Fruit fly (Drosophila melanogaster): Measurements from ENCODE around the gene msd5.

Gene msd5

DNA sequence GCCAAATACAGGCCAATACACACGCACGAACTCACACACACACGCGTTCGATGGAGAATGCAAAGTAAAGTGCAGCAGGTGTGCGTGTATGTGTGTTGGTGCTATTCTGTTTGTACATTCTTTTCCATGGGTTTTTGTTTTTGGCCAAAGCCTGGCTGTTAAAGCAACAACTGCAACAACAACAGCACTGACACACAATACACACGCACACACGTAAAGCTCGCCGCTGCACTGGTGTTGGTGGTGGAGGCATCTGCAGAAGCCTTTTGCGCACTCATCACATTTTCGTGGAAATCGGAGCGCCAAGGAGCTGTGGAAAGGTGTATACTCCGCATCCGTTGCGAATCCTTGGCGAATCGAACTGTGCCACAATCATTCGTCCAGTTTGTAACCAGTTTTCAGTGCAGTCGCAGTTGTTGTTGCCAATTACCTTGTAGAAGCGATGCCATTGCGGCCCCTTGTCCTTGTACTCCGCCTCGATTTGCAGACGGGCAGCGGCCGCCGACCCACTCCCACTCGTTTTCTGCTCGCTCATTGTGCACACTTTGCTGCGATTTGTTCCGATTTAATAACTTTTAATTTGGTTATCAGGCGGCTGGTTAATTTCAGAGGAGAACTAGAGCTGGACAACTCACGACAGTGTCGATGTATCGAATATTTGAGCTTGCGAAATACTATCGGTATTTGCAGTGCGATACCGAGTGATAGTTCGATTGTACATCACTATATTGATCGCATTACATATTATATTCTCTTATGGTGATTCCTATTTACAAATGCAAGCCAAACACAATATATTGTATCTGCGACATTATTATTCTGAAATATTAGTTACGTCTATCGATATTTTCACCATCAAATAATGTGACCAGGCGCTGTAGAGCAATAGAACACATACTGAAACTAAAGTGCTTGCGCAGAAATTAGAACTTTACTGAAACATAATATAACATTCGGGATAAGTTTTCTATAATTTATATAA lies 17.3 kb upstream of the msd5 start (continued):
- TF ChIP-seq CG18011 (GFP tag; optimal IDR thresholded peaks at IDR 0.05) (no peak), NFAT (GFP tag; IDR thresholded peaks at IDR 0.05) (no peak), HLH3B (GFP tag; IDR thresholded peaks at IDR 0.05) (no peak), Jarid2 (GFP tag; optimal IDR thresholded peaks at IDR 0.05) (no peak), HLH4C (GFP tag; IDR thresholded peaks at IDR 0.05; ENCODE audit: partially characterized antibody) (peak; percentile 97), CG34376 (GFP tag; optimal IDR thresholded peaks at IDR 0.05) (no peak), otp (GFP tag; IDR thresholded peaks at IDR 0.05) (peak; percentile 10; the same call in 1 of the 3 replicates), amos (GFP tag; IDR thresholded peaks at IDR 0.05; ENCODE audit: partially characterized antibody) (peak; percentile 99), zen2 (GFP tag; IDR thresholded peaks at IDR 0.05; ENCODE audit: partially characterized antibody) (peak; percentile 98), CG14667 (GFP tag; IDR thresholded peaks at IDR 0.05) (no peak), CG42726 (GFP tag; IDR thresholded peaks at IDR 0.05; ENCODE audit: partially characterized antibody) (peak; percentile 95), sisA (GFP tag; IDR thresholded peaks at IDR 0.05) (no peak; the same call in 1 of the 2 replicates), row (GFP tag; IDR thresholded peaks at IDR 0.05) (peak; percentile 70), cas (GFP tag; IDR thresholded peaks at IDR 0.05) (no peak), CG17568 (GFP tag; optimal IDR thresholded peaks at IDR 0.05) (no peak), run (tag; optimal IDR thresholded peaks at IDR 0.05) (no peak), CG5180 (GFP tag; optimal IDR thresholded peaks at IDR 0.05) (no peak), slp2 (GFP tag; optimal IDR thresholded peaks at IDR 0.05) (peak; percentile 7), bbx (GFP tag; IDR thresholded peaks at IDR 0.05; ENCODE audit: partially characterized antibody) (peak; percentile 97), ap (GFP tag; IDR thresholded peaks at IDR 0.05) (no peak), sr (GFP tag; IDR thresholded peaks at IDR 0.05) (no peak), CG3995 (GFP tag; optimal IDR thresholded peaks at IDR 0.05) (peak; percentile 81), CG3407 (GFP tag; optimal IDR thresholded peaks at IDR 0.05) (no peak), CG10959 (GFP tag; IDR thresholded peaks at IDR 0.05) (no peak), oc (tag; optimal IDR thresholded peaks at IDR 0.05) (no peak), CG2889 (GFP tag; IDR thresholded peaks at IDR 0.05) (no peak), Med (GFP tag) (peak; percentile 88), CG11696 (GFP tag; IDR thresholded peaks at IDR 0.05) (no peak), Dip3 (GFP tag; optimal IDR thresholded peaks at IDR 0.05) (no peak), nerfin-1 (tag; optimal IDR thresholded peaks at IDR 0.05) (peak; percentile 15), Kr (GFP tag; optimal IDR thresholded peaks at IDR 0.05) (no peak), p53 (GFP tag; optimal IDR thresholded peaks at IDR 0.05) (no peak), CG16779 (GFP tag; IDR thresholded peaks at IDR 0.05) (no peak), NC2α (GFP tag; optimal IDR thresholded peaks at IDR 0.05) (no peak), CG9609 (GFP tag; optimal IDR thresholded peaks at IDR 0.05) (no peak), CG31388 (GFP tag; optimal IDR thresholded peaks at IDR 0.05) (no peak), CG43689 (GFP tag; IDR thresholded peaks at IDR 0.05) (no peak), CG1602 (GFP tag; optimal IDR thresholded peaks at IDR 0.05) (peak; percentile 40), Hey (tag; optimal IDR thresholded peaks at IDR 0.05) (no peak), dmrt11E (tag; optimal IDR thresholded peaks at IDR 0.05) (no peak), Dll (GFP tag; IDR thresholded peaks at IDR 0.05; ENCODE audit: partially characterized antibody) (peak; percentile 98), gt (GFP tag; IDR thresholded peaks at IDR 0.05) (no peak), bsh (GFP tag; optimal IDR thresholded peaks at IDR 0.05) (peak in 1 of 2 experiments; percentile 21), dm (GFP tag; optimal IDR thresholded peaks at IDR 0.05) (no peak), TFAM (GFP tag; optimal IDR thresholded peaks at IDR 0.05) (no peak), CG13296 (GFP tag; optimal IDR thresholded peaks at IDR 0.05) (peak; percentile 22), pfk (GFP tag; optimal IDR thresholded peaks at IDR 0.05) (no peak), lov (optimal IDR thresholded peaks at IDR 0.05) (no peak), lov (GFP tag; IDR thresholded peaks at IDR 0.05) (no peak)

Data from whole organism, embryonic.